Worm (Caenorhabditis elegans) whole organism, L3 larva: ENCODE data around the gene mev-1.

Experiments used
- aly-2 ChIP-seq: fragments of 150-350 bp; optimal IDR thresholded peaks from 2 replicates; lab custom pipeline; 2014; ENCODE audit warnings: missing biosample characterization, missing genetic modification characterization
- ama-1 ChIP-seq: fragments of 150-350 bp; optimal IDR thresholded peaks from 2 replicates; lab custom pipeline; 2018
- ceh-16 ChIP-seq: sonication (generic microtip); optimal IDR thresholded peaks from 2 replicates; lab custom pipeline; 2017; ENCODE audit warnings: missing biosample characterization, missing genetic modification characterization
- ceh-28 ChIP-seq: fragments of 150-350 bp; optimal IDR thresholded peaks from 2 replicates; lab custom pipeline; 2014; ENCODE audit warnings: missing biosample characterization, missing genetic modification reagents, missing genetic modification characterization
- ceh-82 ChIP-seq: fragments of 150-350 bp; optimal IDR thresholded peaks from 2 replicates; lab custom pipeline; 2014; ENCODE audit warnings: missing biosample characterization, missing genetic modification characterization
- ceh-9 ChIP-seq: sonication (generic microtip); optimal IDR thresholded peaks from 2 replicates; lab custom pipeline; 2018; ENCODE audit warnings: missing biosample characterization, missing genetic modification characterization
- daf-12 ChIP-seq: fragments of 150-350 bp; optimal IDR thresholded peaks from 2 replicates; lab custom pipeline; 2014; ENCODE audit warnings: missing biosample characterization, missing genetic modification reagents, missing genetic modification characterization
- egl-27 ChIP-seq: sonication (generic microtip); optimal IDR thresholded peaks from 4 replicates; lab custom pipeline; 2017; ENCODE audit warnings: missing biosample characterization, missing genetic modification reagents, missing genetic modification characterization
- elt-1 ChIP-seq: fragments of 150-350 bp; optimal IDR thresholded peaks from 2 replicates; lab custom pipeline; 2014; ENCODE audit warnings: missing biosample characterization, missing genetic modification characterization
- elt-2 ChIP-seq: sonication (generic microtip); optimal IDR thresholded peaks from 2 replicates; lab custom pipeline; 2016; ENCODE audit warnings: missing genetic modification reagents, mild to moderate bottlenecking, missing genetic modification characterization, missing compliant biosample characterization
- elt-3 ChIP-seq, 3 experiments: fragments of 150-350 bp in 1 of 3; sonication (generic microtip) in 2 of 3; optimal IDR thresholded peaks; 2 replicates in 2 of 3; 4 replicates in 1 of 3; lab custom pipeline; 2014 to 2017; ENCODE audit warnings: missing biosample characterization in 3 of 3, missing genetic modification characterization in 3 of 3
- fkh-2 ChIP-seq: fragments of 150-350 bp; optimal IDR thresholded peaks from 2 replicates; lab custom pipeline; 2014; ENCODE audit warnings: missing biosample characterization, missing genetic modification reagents, missing genetic modification characterization
- fos-1 ChIP-seq: fragments of 150-350 bp; optimal IDR thresholded peaks from 2 replicates; lab custom pipeline; 2014; ENCODE audit warnings: missing biosample characterization, missing genetic modification characterization
- hmg-11 ChIP-seq: sonication (generic microtip); optimal IDR thresholded peaks from 2 replicates; lab custom pipeline; 2016; ENCODE audit warnings: missing genetic modification characterization, missing compliant biosample characterization
- lin-15B ChIP-seq: fragments of 150-350 bp; optimal IDR thresholded peaks from 2 replicates; lab custom pipeline; 2014; ENCODE audit warnings: missing biosample characterization, missing genetic modification characterization
- mdl-1 ChIP-seq: fragments of 150-350 bp; optimal IDR thresholded peaks from 2 replicates; lab custom pipeline; 2014; ENCODE audit warnings: missing biosample characterization, missing genetic modification characterization
- mml-1 ChIP-seq: fragments of 150-350 bp; sonication (generic microtip); optimal IDR thresholded peaks from 3 replicates; lab custom pipeline; 2014; ENCODE audit warnings: missing biosample characterization, missing genetic modification characterization
- nhr-23 ChIP-seq: fragments of 150-350 bp; optimal IDR thresholded peaks from 2 replicates; lab custom pipeline; 2014; ENCODE audit warnings: missing biosample characterization, missing genetic modification reagents, missing genetic modification characterization
- nhr-237 ChIP-seq: fragments of 150-350 bp; optimal IDR thresholded peaks from 2 replicates; lab custom pipeline; 2014; ENCODE audit warnings: missing biosample characterization, missing genetic modification characterization
- nhr-28 ChIP-seq: fragments of 150-350 bp; optimal IDR thresholded peaks from 2 replicates; lab custom pipeline; 2014; ENCODE audit warnings: missing biosample characterization, missing genetic modification characterization
- nhr-43 ChIP-seq: sonication (generic microtip); optimal IDR thresholded peaks from 2 replicates; lab custom pipeline; 2016; ENCODE audit warnings: mild to moderate bottlenecking, missing genetic modification characterization, missing compliant biosample characterization; ENCODE audit not compliant: poor library complexity, severe bottlenecking
- nhr-67 ChIP-seq: fragments of 150-350 bp; optimal IDR thresholded peaks from 2 replicates; lab custom pipeline; 2014; ENCODE audit warnings: missing biosample characterization, missing genetic modification characterization
- nhr-76 ChIP-seq: fragments of 150-350 bp; sonication (generic microtip); optimal IDR thresholded peaks from 5 replicates; lab custom pipeline; 2014; ENCODE audit warnings: missing biosample characterization, missing genetic modification characterization
- snpc-4 ChIP-seq: fragments of 150-350 bp; optimal IDR thresholded peaks from 2 replicates; lab custom pipeline; 2014; ENCODE audit warnings: missing biosample characterization, missing genetic modification characterization
- unc-39 ChIP-seq: sonication (generic microtip); optimal IDR thresholded peaks from 4 replicates; lab custom pipeline; 2017; ENCODE audit warnings: missing biosample characterization, missing genetic modification characterization
- unc-62 ChIP-seq: fragments of 150-350 bp; sonication (generic microtip); optimal IDR thresholded peaks from 4 replicates; lab custom pipeline; 2014; ENCODE audit warnings: missing biosample characterization, missing genetic modification reagents, missing genetic modification characterization
- zag-1 ChIP-seq: fragments of 150-350 bp; optimal IDR thresholded peaks from 2 replicates; lab custom pipeline; 2014; ENCODE audit warnings: missing biosample characterization, missing genetic modification characterization
- ztf-11 ChIP-seq: fragments of 150-350 bp; optimal IDR thresholded peaks from 2 replicates; lab custom pipeline; 2014; ENCODE audit warnings: missing biosample characterization, missing genetic modification characterization

The mev-1 gene

DNA sequence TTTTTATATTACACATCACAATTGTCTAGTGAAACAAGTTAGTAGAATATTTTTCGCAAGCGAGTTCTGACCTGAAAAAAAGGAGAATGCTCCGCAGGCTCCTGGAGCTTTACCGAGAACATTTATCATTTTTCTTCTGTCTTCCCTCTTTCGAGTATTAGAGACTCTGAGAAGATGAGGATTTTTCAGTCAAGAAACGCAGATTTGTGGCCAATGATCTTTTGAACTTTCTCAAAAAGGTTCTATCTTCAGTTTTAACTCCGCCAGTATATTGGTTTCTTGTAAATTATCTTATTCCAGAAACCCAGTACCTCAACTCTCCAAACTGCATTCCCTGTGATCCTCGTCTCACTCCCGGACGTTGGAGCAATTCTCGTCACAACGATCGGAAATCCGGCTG lies 48.5 kb upstream of the mev-1 start, which contains the start of gene K10G9.2:
K10G9.2 (plus strand) TSS at position 301 of the 400 bp plus-strand sequence.
- TF ChIP-seq ceh-82 (tag; lab: Kevin White, UChicago) (no peak), mdl-1 (tag; lab: Kevin White, UChicago) (no peak)

DNA sequence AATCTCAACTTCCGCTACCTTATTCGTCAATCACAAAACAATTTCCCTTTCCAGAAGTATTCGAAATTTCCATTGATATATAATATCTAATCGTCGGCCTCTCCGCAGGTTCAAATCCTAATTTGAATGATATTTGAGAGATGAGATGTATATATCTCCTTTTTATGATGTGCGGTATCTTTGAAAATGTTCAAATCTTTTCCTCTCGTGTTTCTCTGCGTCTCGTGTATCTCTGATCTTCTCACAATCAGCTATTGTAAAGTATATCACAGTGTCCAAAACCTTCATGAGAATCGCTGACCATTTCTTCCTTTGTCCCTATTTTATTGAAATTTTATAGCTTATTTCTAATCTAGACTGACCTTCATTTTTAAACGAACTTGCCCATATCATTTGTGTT lies 44.3 kb upstream of the mev-1 start:
- TF ChIP-seq mml-1 (tag; lab: Kevin White, UChicago) (no peak), nhr-43 (tag; lab: Kevin White, UChicago) (peak; percentile 24), ceh-28 (tag; lab: Kevin White, UChicago) (no peak)

DNA sequence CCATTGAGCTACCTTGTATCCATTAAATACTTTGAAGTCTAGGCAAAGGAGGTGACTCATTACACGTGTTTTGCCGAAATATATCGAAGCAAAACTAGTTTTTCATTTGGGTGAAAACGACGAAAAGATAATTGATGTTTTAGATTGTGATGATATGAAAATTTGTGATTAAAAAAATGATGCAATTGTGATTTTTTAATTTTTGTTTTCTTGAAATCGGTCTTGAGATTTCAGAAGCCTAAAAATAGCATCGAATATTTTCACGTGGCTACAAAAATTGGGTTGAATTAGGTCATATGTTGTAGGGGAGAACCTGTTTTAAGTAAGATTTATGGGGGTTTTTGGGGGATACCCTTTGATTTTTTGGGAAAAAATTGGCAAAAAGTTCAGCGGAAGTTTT lies 43.5 kb upstream of the mev-1 start:
- TF ChIP-seq mml-1 (tag; lab: Kevin White, UChicago) (no peak), nhr-43 (tag; lab: Kevin White, UChicago) (peak; percentile 63), nhr-28 (tag; lab: Kevin White, UChicago) (no peak), nhr-23 (tag; lab: Kevin White, UChicago) (peak; percentile 47), fkh-2 (tag; lab: Kevin White, UChicago) (no peak)

DNA sequence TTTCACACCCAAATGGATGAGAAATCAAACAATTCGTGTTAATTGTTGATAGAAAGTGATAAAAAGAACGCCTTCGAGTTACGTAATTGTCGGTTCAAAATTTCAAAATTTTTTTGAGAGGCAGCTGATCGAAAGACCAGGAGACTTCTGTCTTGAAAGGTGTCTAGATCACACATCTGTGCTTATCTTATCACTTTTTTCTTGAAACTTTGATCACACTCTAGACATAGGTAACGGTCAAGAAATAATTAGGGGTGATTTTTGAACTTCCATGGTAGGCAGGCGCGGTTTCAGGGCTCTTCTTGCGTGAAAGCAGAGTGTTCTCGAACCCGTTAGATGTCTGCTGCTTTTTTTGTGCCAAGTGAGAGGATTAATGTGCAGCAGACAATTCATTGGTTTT lies 40.7 kb upstream of the mev-1 start:
- TF ChIP-seq nhr-28 (tag; lab: Kevin White, UChicago) (no peak), nhr-67 (tag; lab: Kevin White, UChicago) (no peak), elt-3 (tag; optimal IDR thresholded peaks at IDR 0.05; lab: Kevin White, UChicago) (peak in 1 of 3 experiments; percentile 56)

DNA sequence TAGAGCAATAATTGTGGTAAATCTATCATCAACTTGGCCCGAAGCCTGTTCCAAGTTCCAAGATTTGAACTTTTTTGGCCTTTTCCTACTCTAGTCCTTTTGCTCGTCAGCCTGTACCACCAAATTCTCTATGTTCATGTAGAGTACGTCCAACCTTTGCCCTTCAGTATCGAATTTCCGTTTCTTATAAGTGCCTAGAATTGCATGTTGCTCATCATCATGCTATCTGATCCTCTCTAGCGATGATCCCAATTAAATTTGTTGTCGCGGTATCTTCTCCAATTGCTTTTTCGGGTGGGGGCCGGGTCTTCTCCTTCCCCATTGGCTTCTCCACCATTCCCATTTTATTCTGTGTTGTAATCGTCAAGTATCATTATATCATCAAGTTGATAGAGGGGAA lies 40.1 kb upstream of the mev-1 start:
- no peak for TF ChIP-seq nhr-28 (tag; lab: Kevin White, UChicago)
- TF ChIP-seq daf-12 = no peak
- no peak for TF ChIP-seq mml-1 (tag; lab: Kevin White, UChicago)
- TF ChIP-seq elt-3 (tag; optimal IDR thresholded peaks at IDR 0.05; lab: Kevin White, UChicago) = no peak
- TF ChIP-seq egl-27 (tag; lab: Kevin White, UChicago) = no peak
- TF ChIP-seq ceh-9 (tag; lab: Kevin White, UChicago) = no peak

DNA sequence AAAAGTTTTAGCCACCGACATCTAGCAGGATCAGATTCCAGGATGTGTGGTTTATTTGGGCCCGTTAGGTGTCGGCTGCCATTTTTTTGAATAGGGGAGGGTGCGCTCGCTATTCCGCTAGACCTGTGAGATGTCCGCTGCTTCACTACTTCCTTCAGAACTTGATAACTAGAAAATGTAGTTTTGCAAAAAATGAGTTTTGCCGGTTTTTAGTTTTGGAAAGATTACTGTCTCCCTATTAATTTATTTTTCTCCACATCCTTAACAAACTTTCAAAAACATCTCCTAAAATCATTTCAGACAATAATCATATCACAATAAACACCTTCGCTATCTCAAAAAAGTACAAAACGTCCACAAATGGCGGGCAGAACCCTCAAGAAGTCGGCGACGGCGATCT lies 39.2 kb upstream of the mev-1 start, which contains the start of gene vglu-2:
vglu-2 (plus strand) TSS at position 301 of the 400 bp plus-strand sequence.
- TF ChIP-seq nhr-23 (tag; lab: Kevin White, UChicago) (no peak), daf-12 (no peak), zag-1 (tag; lab: Kevin White, UChicago) (no peak), elt-2 (tag; lab: Kevin White, UChicago) (no peak), unc-62 (GFP tag; lab: Kevin White, UChicago) (no peak), elt-3 (tag; optimal IDR thresholded peaks at IDR 0.05; lab: Kevin White, UChicago) (no peak), ceh-9 (tag; lab: Kevin White, UChicago) (no peak), ztf-11 (tag; lab: Kevin White, UChicago) (no peak), nhr-76 (no peak), nhr-67 (tag; lab: Kevin White, UChicago) (no peak)

DNA sequence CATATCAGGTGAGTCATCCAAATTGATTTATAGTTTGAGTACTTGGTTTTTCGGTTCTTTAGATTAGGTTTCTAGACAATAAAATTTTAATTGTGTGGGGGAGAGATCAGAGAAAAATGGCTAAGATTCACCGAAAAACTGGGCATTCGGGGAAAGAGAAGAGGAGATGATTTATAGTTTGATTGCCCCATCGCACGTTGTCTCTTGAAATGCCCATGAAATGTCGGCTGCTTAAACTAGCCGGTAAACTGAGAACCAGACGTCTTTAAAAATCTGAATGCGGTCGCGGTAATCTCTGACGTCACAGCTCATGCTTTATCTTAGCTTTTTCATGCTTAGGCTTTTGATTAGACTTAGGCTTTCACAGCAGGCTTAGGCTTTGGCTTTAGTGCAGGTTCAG lies 37.2 kb upstream of the mev-1 start:
- TF ChIP-seq zag-1 (tag; lab: Kevin White, UChicago) (no peak), fos-1 (no peak), ama-1 (lab: Kevin White, UChicago) (no peak), nhr-237 (no peak), ceh-16 (no peak), lin-15B (no peak), nhr-67 (tag; lab: Kevin White, UChicago) (no peak), egl-27 (tag; lab: Kevin White, UChicago) (no peak), fkh-2 (tag; lab: Kevin White, UChicago) (no peak), aly-2 (no peak), unc-39 (tag; lab: Kevin White, UChicago) (no peak), mdl-1 (tag; lab: Kevin White, UChicago) (no peak), nhr-76 (no peak), elt-3 (tag; optimal IDR thresholded peaks at IDR 0.05; lab: Kevin White, UChicago) (no peak), hmg-11 (tag; lab: Kevin White, UChicago) (no peak), snpc-4 (no peak), ceh-28 (tag; lab: Kevin White, UChicago) (no peak), elt-1 (tag; lab: Kevin White, UChicago) (no peak)
